Fruit fly (Drosophila melanogaster) whole organism, prepupa: ENCODE data around the gene Trmt112.

Experiments
- CG10631 ChIP-seq: fragments of 200-800 bp; sonication (Bioruptor generic); optimal IDR thresholded peaks from 2 replicates; lab custom pipeline; 2016; ENCODE audit warnings: missing biosample characterization, missing genetic modification characterization
- CG10669 ChIP-seq: fragments of 200-800 bp; sonication (Bioruptor generic); optimal IDR thresholded peaks from 3 replicates; lab custom pipeline; 2018; ENCODE audit warnings: missing biosample characterization, mild to moderate bottlenecking, missing genetic modification characterization, moderate library complexity
- CG11294 ChIP-seq: fragments of 200-800 bp; sonication (Bioruptor generic); IDR thresholded peaks from 2 replicates; pipeline ENCODE4 v1.3.6; 2022; ENCODE audit warnings: missing biosample characterization, missing genetic modification characterization
- CG15336 ChIP-seq: fragments of 200-800 bp; sonication (Bioruptor generic); IDR thresholded peaks from 2 replicates; pipeline ENCODE4 v1.3.6; 2022; ENCODE audit warnings: missing biosample characterization, missing genetic modification characterization
- CG1621 ChIP-seq: fragments of 200-800 bp; sonication (Bioruptor generic); optimal IDR thresholded peaks from 3 replicates; lab custom pipeline; 2018; ENCODE audit warnings: missing biosample characterization, mild to moderate bottlenecking, missing genetic modification characterization
- CG16779 ChIP-seq: fragments of 200-800 bp; sonication (Bioruptor generic); optimal IDR thresholded peaks from 3 replicates; lab custom pipeline; 2017; ENCODE audit warnings: missing biosample characterization, mild to moderate bottlenecking, missing genetic modification characterization
- CG3032 ChIP-seq: fragments of 200-800 bp; optimal IDR thresholded peaks from 2 replicates; lab custom pipeline; 2019; ENCODE audit warnings: missing biosample characterization, mild to moderate bottlenecking, missing genetic modification characterization, moderate library complexity
- CG32006 ChIP-seq: fragments of 200-800 bp; sonication (Bioruptor generic); optimal IDR thresholded peaks from 3 replicates; lab custom pipeline; 2017; ENCODE audit warnings: missing biosample characterization, mild to moderate bottlenecking, missing genetic modification characterization
- CG34406 ChIP-seq: fragments of 200-800 bp; sonication (Bioruptor generic); optimal IDR thresholded peaks from 3 replicates; lab custom pipeline; 2016; ENCODE audit warnings: missing biosample characterization, missing genetic modification characterization
- CG4318 ChIP-seq: fragments of 200-800 bp; sonication (Bioruptor generic); optimal IDR thresholded peaks from 3 replicates; lab custom pipeline; 2017; ENCODE audit warnings: missing biosample characterization, mild to moderate bottlenecking, missing genetic modification characterization
- CG6163 ChIP-seq: fragments of 200-800 bp; sonication (Bioruptor generic); IDR thresholded peaks from 3 replicates; pipeline ENCODE4 v1.3.6; 2022; ENCODE audit warnings: missing biosample characterization, missing genetic modification characterization
- CG6276 ChIP-seq: fragments of 200-800 bp; sonication (Bioruptor generic); optimal IDR thresholded peaks from 2 replicates; lab custom pipeline; 2017; ENCODE audit warnings: missing biosample characterization, mild to moderate bottlenecking, missing genetic modification characterization
- CG6792 ChIP-seq: fragments of 200-800 bp; sonication (Bioruptor generic); optimal IDR thresholded peaks from 3 replicates; lab custom pipeline; 2016; ENCODE audit warnings: missing biosample characterization, missing genetic modification characterization
- CG6808 ChIP-seq: fragments of 200-800 bp; sonication (Bioruptor generic); optimal IDR thresholded peaks from 3 replicates; lab custom pipeline; 2017; ENCODE audit warnings: missing biosample characterization, missing genetic modification characterization, mild to moderate bottlenecking, moderate library complexity, missing genetic modification reagents
- CG7368 ChIP-seq: fragments of 200-800 bp; sonication (Bioruptor generic); optimal IDR thresholded peaks from 3 replicates; lab custom pipeline; 2016; ENCODE audit warnings: missing biosample characterization, missing genetic modification characterization
- CG8119 ChIP-seq: fragments of 200-800 bp; sonication (Bioruptor generic); IDR thresholded peaks from 3 replicates; pipeline ENCODE4 v1.3.6; 2022; ENCODE audit warnings: missing biosample characterization, missing genetic modification characterization
- CG9139 ChIP-seq: fragments of 200-800 bp; sonication (Bioruptor generic); optimal IDR thresholded peaks from 3 replicates; lab custom pipeline; 2017; ENCODE audit warnings: missing biosample characterization, mild to moderate bottlenecking, missing genetic modification characterization
- Eip75B ChIP-seq: fragments of 200-800 bp; sonication (Bioruptor generic); optimal IDR thresholded peaks from 3 replicates; lab custom pipeline; 2016; ENCODE audit warnings: missing biosample characterization, missing genetic modification characterization
- Eip78C ChIP-seq: fragments of 200-800 bp; sonication (Bioruptor generic); peaks from one replicate; lab custom pipeline; 2016; ENCODE audit warnings: missing biosample characterization, missing genetic modification characterization
- Ets21C ChIP-seq: fragments of 200-800 bp; sonication (Bioruptor generic); optimal IDR thresholded peaks from 3 replicates; lab custom pipeline; 2016; ENCODE audit warnings: missing biosample characterization, missing genetic modification characterization
- Hr39 ChIP-seq: fragments of 200-800 bp; sonication (Bioruptor generic); optimal IDR thresholded peaks from 2 replicates; lab custom pipeline; 2016; ENCODE audit warnings: missing biosample characterization, missing genetic modification characterization
- Hr4 ChIP-seq: fragments of 200-800 bp; sonication (Bioruptor generic); optimal IDR thresholded peaks from 3 replicates; lab custom pipeline; 2016; ENCODE audit warnings: missing biosample characterization, missing genetic modification characterization
- Lpt ChIP-seq: fragments of 200-800 bp; sonication (Bioruptor generic); optimal IDR thresholded peaks from 3 replicates; lab custom pipeline; 2016; ENCODE audit warnings: missing biosample characterization, missing genetic modification characterization
- OdsH ChIP-seq: fragments of 200-800 bp; sonication (Bioruptor generic); optimal IDR thresholded peaks from 3 replicates; lab custom pipeline; 2016; ENCODE audit warnings: missing biosample characterization, missing genetic modification characterization
- Sox102F ChIP-seq: fragments of 200-800 bp; sonication (Bioruptor generic); optimal IDR thresholded peaks from 2 replicates; lab custom pipeline; 2016; ENCODE audit warnings: missing biosample characterization, mild to moderate bottlenecking, missing genetic modification characterization
- achi ChIP-seq: fragments of 200-800 bp; sonication (Bioruptor generic); optimal IDR thresholded peaks from 3 replicates; lab custom pipeline; 2016; ENCODE audit warnings: missing biosample characterization, missing genetic modification characterization
- acj6 ChIP-seq: fragments of 200-800 bp; sonication (Bioruptor generic); optimal IDR thresholded peaks from 3 replicates; lab custom pipeline; 2016; ENCODE audit warnings: missing biosample characterization, missing genetic modification characterization
- cyc ChIP-seq: fragments of 200-800 bp; sonication (Bioruptor generic); optimal IDR thresholded peaks from 3 replicates; lab custom pipeline; 2016; ENCODE audit warnings: missing biosample characterization, missing genetic modification characterization
- dac ChIP-seq: fragments of 200-800 bp; sonication (Bioruptor generic); optimal IDR thresholded peaks from 2 replicates; lab custom pipeline; 2017; ENCODE audit warnings: missing biosample characterization, mild to moderate bottlenecking, missing genetic modification characterization
- dsx ChIP-seq: fragments of 200-800 bp; optimal IDR thresholded peaks from 3 replicates; lab custom pipeline; 2019; ENCODE audit warnings: missing biosample characterization, mild to moderate bottlenecking, missing genetic modification characterization, moderate library complexity; ENCODE audit not compliant: poor library complexity, severe bottlenecking
- eg ChIP-seq: fragments of 200-800 bp; sonication (Bioruptor generic); IDR thresholded peaks from 3 replicates; pipeline ENCODE4 v1.3.6; 2022; ENCODE audit warnings: missing biosample characterization, missing genetic modification characterization
- fkh ChIP-seq: fragments of 200-800 bp; sonication (Bioruptor generic); optimal IDR thresholded peaks from 3 replicates; lab custom pipeline; 2017; ENCODE audit warnings: missing biosample characterization, mild to moderate bottlenecking, missing genetic modification characterization, moderate library complexity
- lz ChIP-seq: fragments of 200-800 bp; sonication (Bioruptor generic); optimal IDR thresholded peaks from 3 replicates; lab custom pipeline; 2016; ENCODE audit warnings: missing biosample characterization, missing genetic modification characterization
- net ChIP-seq: fragments of 200-800 bp; sonication (Bioruptor generic); optimal IDR thresholded peaks from 3 replicates; lab custom pipeline; 2016; ENCODE audit warnings: missing biosample characterization, missing genetic modification characterization
- pdm3 ChIP-seq: fragments of 200-800 bp; sonication (Bioruptor generic); optimal IDR thresholded peaks from 3 replicates; lab custom pipeline; 2016; ENCODE audit warnings: missing biosample characterization, missing genetic modification characterization
- ss ChIP-seq, 2 experiments: fragments of 200-800 bp; sonication (Bioruptor generic); optimal IDR thresholded peaks; 2 replicates in 1 of 2; 3 replicates in 1 of 2; lab custom pipeline; 2017 to 2018; ENCODE audit warnings: mild to moderate bottlenecking in 2 of 2, missing biosample characterization in 2 of 2, missing genetic modification characterization in 2 of 2, moderate library complexity in 1 of 2
- svp ChIP-seq: fragments of 200-800 bp; sonication (Bioruptor generic); peaks from one replicate; lab custom pipeline; 2016; ENCODE audit warnings: missing biosample characterization, missing genetic modification characterization
- vri ChIP-seq: fragments of 200-800 bp; sonication (Bioruptor generic); optimal IDR thresholded peaks from 3 replicates; lab custom pipeline; 2016; ENCODE audit warnings: missing biosample characterization, mild to moderate bottlenecking, missing genetic modification characterization

Trmt112 gene

dm6 chr3L:21220100-21220499 lies 3.5 kb upstream of the Trmt112 start, which contains the start of gene CG43219:
TSS of gene CG43219 (plus strand) at chr3L:21220400.
- TF ChIP-seq Eip78C (peak; percentile 5), CG11294 (GFP tag; lab: Robert Waterston, UW) (no peak)

dm6 chr3L:21219160-21219559 lies 2.5 kb upstream of the Trmt112 start:
- TF ChIP-seq CG3032 (no peak), CG6276 (no peak), Hr39 (GFP tag; lab: Kevin White, UChicago) (no peak), Lpt (no peak), CG6163 (GFP tag; lab: Robert Waterston, UW) (peak; percentile 44; the same call in 1 of the 3 replicates), svp (GFP tag; lab: Kevin White, UChicago) (no peak), fkh (GFP tag; lab: Kevin White, UChicago) (no peak), CG10631 (GFP tag; lab: Kevin White, UChicago) (no peak), eg (GFP tag; lab: Robert Waterston, UW) (no peak), net (GFP tag; lab: Kevin White, UChicago) (no peak), achi (GFP tag; lab: Kevin White, UChicago) (no peak), Eip75B (GFP tag; lab: Kevin White, UChicago) (peak; percentile 39), ss (GFP tag; optimal IDR thresholded peaks at IDR 0.05; lab: Kevin White, UChicago) (no peak)
- TF ChIP-seq, all 60 proteins: peak for 2

- TF ChIP-seq dsx (GFP tag; lab: Kevin White, UChicago) = no peak
Measured at dm6 chr3L:21209921-21210532, 6.6 kb downstream of the Trmt112 start, which contains the start of the genes CG10510 and CG10508. TSS of gene CG10510 (minus strand) at chr3L:21210084. TSS of gene CG10508 (plus strand) at chr3L:21210215.

DNA sequence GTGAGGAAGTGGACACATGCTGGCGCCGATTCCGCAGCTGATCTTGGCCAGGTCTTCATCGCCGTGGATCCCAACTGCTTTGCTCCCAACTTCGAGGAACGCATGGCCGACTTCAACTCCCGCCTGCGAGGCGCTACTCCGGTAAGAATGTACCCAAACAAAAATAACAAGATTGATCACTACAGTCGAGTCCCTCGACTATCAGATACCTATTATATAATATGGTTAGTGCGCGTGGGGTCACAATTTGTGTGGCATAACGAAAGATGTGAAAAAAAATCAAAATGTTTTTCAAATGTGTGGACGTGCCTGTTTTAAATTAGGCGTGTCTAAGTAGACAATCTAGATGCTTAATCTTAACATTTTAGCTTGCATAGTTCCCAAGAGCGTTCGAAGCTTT lies 10.2 kb downstream of the Trmt112 start:
- TF ChIP-seq achi (GFP tag; lab: Kevin White, UChicago) = no peak
- no peak for TF ChIP-seq pdm3 (GFP tag; lab: Kevin White, UChicago)
- no peak for TF ChIP-seq net (GFP tag; lab: Kevin White, UChicago)
- TF ChIP-seq Sox102F = no peak
- TF ChIP-seq CG10669 = no peak
- TF ChIP-seq CG15336 (GFP tag; lab: Robert Waterston, UW) = no peak
- TF ChIP-seq svp (GFP tag; lab: Kevin White, UChicago) = no peak
- TF ChIP-seq CG6808 (GFP tag; lab: Kevin White, UChicago) = no peak
- no peak for TF ChIP-seq CG6792 (GFP tag; lab: Kevin White, UChicago)
- no peak for TF ChIP-seq fkh (GFP tag; lab: Kevin White, UChicago)
- TF ChIP-seq, all 60 proteins: peak for 0

- TF ChIP-seq cyc (GFP tag; lab: Kevin White, UChicago) = no peak
- no peak for TF ChIP-seq CG34406 (GFP tag; lab: Kevin White, UChicago)
- TF ChIP-seq, all 60 proteins: peak for 0
Measured at dm6 chr3L:21205496-21205824, 11.2 kb downstream of the Trmt112 start.

DNA sequence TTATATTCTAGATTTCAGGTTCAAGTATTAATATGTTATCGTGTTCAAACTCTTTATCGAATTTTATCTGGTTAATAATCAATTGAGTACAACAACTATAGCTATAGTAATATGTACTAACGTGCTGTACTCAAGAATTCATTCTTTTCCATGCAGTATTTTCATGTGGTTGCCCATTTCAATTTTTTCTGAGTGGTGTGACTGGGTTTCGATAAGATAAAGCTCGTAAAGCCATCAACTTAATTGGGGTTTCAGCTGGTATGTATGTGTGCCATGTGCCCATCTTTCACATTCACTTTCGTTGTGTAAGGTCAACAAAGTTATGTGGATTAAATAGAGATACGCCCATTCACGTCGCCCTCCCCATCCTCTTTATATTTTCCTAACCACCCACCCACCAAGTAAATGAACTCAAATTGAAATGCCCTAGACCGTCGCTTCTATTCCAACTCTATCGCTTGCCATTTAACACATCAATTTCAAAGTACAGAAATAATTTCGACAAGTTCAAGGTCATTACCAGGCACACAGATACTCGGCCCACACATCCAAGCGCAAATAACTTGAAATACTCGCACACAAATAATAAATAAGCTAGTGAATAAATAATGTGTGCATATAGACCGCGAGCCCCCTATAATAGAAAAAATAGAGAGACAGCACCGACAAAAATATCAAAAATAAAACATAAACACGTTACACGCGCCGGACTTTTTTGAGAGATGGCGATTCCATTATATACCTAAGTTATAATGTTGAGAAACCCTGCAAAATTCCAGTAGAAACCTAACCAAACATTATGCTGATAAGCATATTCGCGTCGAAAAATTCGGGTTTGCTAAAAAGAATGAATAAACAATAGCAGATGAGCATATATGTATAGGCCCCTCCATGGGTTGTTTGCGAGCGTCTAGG lies 11.8 kb downstream of the Trmt112 start:
- TF ChIP-seq CG32006 (GFP tag; lab: Kevin White, UChicago) (no peak), OdsH (GFP tag; lab: Kevin White, UChicago) (no peak), CG8119 (GFP tag; lab: Robert Waterston, UW) (no peak), svp (GFP tag; lab: Kevin White, UChicago) (peak; percentile 70), CG11294 (GFP tag; lab: Robert Waterston, UW) (no peak), vri (peak; percentile 0), CG10631 (GFP tag; lab: Kevin White, UChicago) (no peak), CG6792 (GFP tag; lab: Kevin White, UChicago) (no peak), CG7368 (GFP tag; lab: Kevin White, UChicago) (no peak), CG4318 (GFP tag; lab: Kevin White, UChicago) (no peak), CG16779 (tag; lab: Kevin White, UChicago) (no peak), Ets21C (GFP tag; lab: Kevin White, UChicago) (no peak), pdm3 (GFP tag; lab: Kevin White, UChicago) (no peak), CG9139 (GFP tag; lab: Kevin White, UChicago) (no peak), Sox102F (no peak), CG6163 (GFP tag; lab: Robert Waterston, UW) (no peak), dac (no peak), CG1621 (tag; lab: Kevin White, UChicago) (no peak), Eip78C (peak; percentile 12), fkh (GFP tag; lab: Kevin White, UChicago) (peak; percentile 95), Hr39 (GFP tag; lab: Kevin White, UChicago) (no peak), lz (no peak), Hr4 (no peak), acj6 (GFP tag; lab: Kevin White, UChicago) (no peak)
